Worm (Caenorhabditis elegans) whole organism, midembryonic: Measurements from ENCODE around the gene F31D4.8.

Experiments
- T22C8.4 ChIP-seq: fragments of 200-800 bp; sonication (Bioruptor generic); IDR thresholded peaks from 2 replicates; pipeline ENCODE4 v1.3.6; 2022; ENCODE audit warnings: missing genetic modification characterization, missing compliant biosample characterization
- cog-1 ChIP-seq: sonication (generic microtip); optimal IDR thresholded peaks from 2 replicates; lab custom pipeline; 2016; ENCODE audit warnings: missing genetic modification characterization, missing compliant biosample characterization
- flt-1 ChIP-seq: fragments of 200-800 bp; sonication (Bioruptor generic); IDR thresholded peaks from 2 replicates; pipeline ENCODE4 v1.3.6; 2022; ENCODE audit warnings: missing genetic modification characterization, missing compliant biosample characterization
- med-1 ChIP-seq: sonication (generic microtip); optimal IDR thresholded peaks from 2 replicates; lab custom pipeline; 2017; ENCODE audit warnings: missing genetic modification characterization, mild to moderate bottlenecking, missing compliant biosample characterization, antibody characterized with exemption, missing genetic modification reagents; ENCODE audit not compliant: insufficient read depth
- ztf-23 ChIP-seq: fragments of 200-800 bp; sonication (Bioruptor generic); IDR thresholded peaks from 2 replicates; pipeline ENCODE4 v1.3.6; 2022; ENCODE audit warnings: missing genetic modification reagents, missing genetic modification characterization, missing compliant biosample characterization
- ztf-29 ChIP-seq: fragments of 200-800 bp; sonication (Bioruptor generic); IDR thresholded peaks from 2 replicates; pipeline ENCODE4 v1.3.6; 2022; ENCODE audit warnings: missing genetic modification reagents, missing genetic modification characterization, missing compliant biosample characterization

DNA sequence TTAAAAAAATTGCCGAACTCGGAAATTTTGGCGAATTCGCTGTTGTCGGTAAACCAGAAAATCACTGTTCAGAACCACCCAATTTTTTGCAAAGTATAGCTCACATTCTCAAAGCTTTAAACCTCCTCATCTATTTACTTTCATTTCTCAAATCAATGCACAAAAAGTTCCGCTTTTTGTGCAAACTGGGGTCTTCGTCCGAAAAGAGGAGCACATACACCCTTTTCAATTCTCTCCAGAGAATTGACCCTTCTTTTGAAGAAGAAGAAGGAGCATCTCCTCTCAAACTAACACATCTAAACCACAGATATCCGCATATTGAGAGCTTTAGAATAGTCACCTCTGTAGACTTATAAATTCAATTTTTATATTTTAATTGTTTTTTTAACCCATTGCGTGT, 7.1 kb upstream of the F31D4.8 start:
- TF ChIP-seq cog-1: no peak
- no peak for TF ChIP-seq flt-1 (GFP tag; lab: Robert Waterston, UW)
- no peak for TF ChIP-seq ztf-29 (GFP tag; lab: Robert Waterston, UW)
- TF ChIP-seq ztf-23: no peak
- no peak for TF ChIP-seq T22C8.4 (GFP tag; lab: Robert Waterston, UW)
- no peak for TF ChIP-seq med-1 (GFP tag; lab: Kevin White, UChicago)
